Worm (Caenorhabditis elegans) whole organism, midembryonic: Measurements from ENCODE around the gene F54E2.2.

Experiments used
- T22C8.4 ChIP-seq: fragments of 200-800 bp; sonication (Bioruptor generic); IDR thresholded peaks from 2 replicates; pipeline ENCODE4 v1.3.6; 2022; ENCODE audit warnings: missing genetic modification characterization, missing compliant biosample characterization
- cog-1 ChIP-seq: sonication (generic microtip); optimal IDR thresholded peaks from 2 replicates; lab custom pipeline; 2016; ENCODE audit warnings: missing genetic modification characterization, missing compliant biosample characterization
- flt-1 ChIP-seq: fragments of 200-800 bp; sonication (Bioruptor generic); IDR thresholded peaks from 2 replicates; pipeline ENCODE4 v1.3.6; 2022; ENCODE audit warnings: missing genetic modification characterization, missing compliant biosample characterization
- klf-2 ChIP-seq: fragments of 200-800 bp; sonication (Bioruptor generic); conservative IDR thresholded peaks from 2 replicates; pipeline ENCODE4 v1.3.6; 2022; ENCODE audit warnings: missing genetic modification reagents, missing genetic modification characterization, missing compliant biosample characterization
- med-1 ChIP-seq: sonication (generic microtip); optimal IDR thresholded peaks from 2 replicates; lab custom pipeline; 2017; ENCODE audit warnings: missing genetic modification characterization, mild to moderate bottlenecking, missing compliant biosample characterization, antibody characterized with exemption, missing genetic modification reagents; ENCODE audit not compliant: insufficient read depth
- ref-1 ChIP-seq: fragments of 200-800 bp; sonication (Bioruptor generic); conservative IDR thresholded peaks from 2 replicates; pipeline ENCODE4 v1.3.6; 2022; ENCODE audit warnings: missing genetic modification reagents, missing genetic modification characterization, missing compliant biosample characterization
- tab-1 ChIP-seq: fragments of 200-800 bp; sonication (Bioruptor generic); IDR thresholded peaks from 2 replicates; pipeline ENCODE4 v1.3.6; 2022; ENCODE audit warnings: missing genetic modification characterization, missing compliant biosample characterization
- ztf-23 ChIP-seq: fragments of 200-800 bp; sonication (Bioruptor generic); IDR thresholded peaks from 2 replicates; pipeline ENCODE4 v1.3.6; 2022; ENCODE audit warnings: missing genetic modification reagents, missing genetic modification characterization, missing compliant biosample characterization
- ztf-29 ChIP-seq: fragments of 200-800 bp; sonication (Bioruptor generic); IDR thresholded peaks from 2 replicates; pipeline ENCODE4 v1.3.6; 2022; ENCODE audit warnings: missing genetic modification reagents, missing genetic modification characterization, missing compliant biosample characterization

DNA sequence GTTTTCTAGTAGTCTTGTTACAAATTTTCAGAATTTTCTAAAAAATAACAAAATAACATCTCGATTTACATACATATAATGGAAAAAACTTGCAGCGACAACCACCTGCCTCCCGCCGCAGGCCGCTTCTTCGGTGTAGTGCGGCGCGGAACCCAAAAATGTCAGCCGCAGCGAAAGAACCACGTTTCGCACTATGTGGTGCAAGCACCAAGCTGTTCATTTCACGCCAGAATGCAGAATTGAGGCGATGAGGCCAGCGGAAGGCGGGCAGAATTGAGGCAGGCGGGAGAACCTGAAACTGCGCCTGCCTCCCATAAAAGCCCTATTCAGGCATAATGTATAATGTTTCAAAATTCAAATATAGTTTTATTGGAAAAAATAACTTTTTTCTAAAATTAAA is 34.6 kb upstream of the F54E2.2 start:
- no peak for TF ChIP-seq ref-1 (GFP tag; lab: Robert Waterston, UW)
- TF ChIP-seq T22C8.4: no peak
- TF ChIP-seq flt-1: no peak
- no peak for TF ChIP-seq klf-2 (GFP tag; lab: Robert Waterston, UW)
- no peak for TF ChIP-seq ztf-23 (GFP tag; lab: Robert Waterston, UW)
- no peak for TF ChIP-seq cog-1 (tag; lab: Kevin White, UChicago)
- no peak for TF ChIP-seq ztf-29 (GFP tag; lab: Robert Waterston, UW)
- TF ChIP-seq med-1 (GFP tag; lab: Kevin White, UChicago): no peak
- TF ChIP-seq tab-1 (GFP tag; lab: Robert Waterston, UW): no peak
